Fruit fly (Drosophila melanogaster) whole organism, embryonic: Measurements from ENCODE around the gene CG8119.

ENCODE experiments used
- Aef1 ChIP-seq: fragments of 200-800 bp; sonication (Bioruptor generic); IDR thresholded peaks from 3 replicates; pipeline ENCODE4 v1.3.6; 2022; ENCODE audit warnings: missing biosample characterization, missing genetic modification characterization
- Asciz ChIP-seq: fragments of 200-800 bp; sonication (Bioruptor generic); optimal IDR thresholded peaks from 2 replicates; lab custom pipeline; 2017; ENCODE audit warnings: missing biosample characterization, mild to moderate bottlenecking, missing genetic modification characterization, missing genetic modification reagents
- B-H2 ChIP-seq: fragments of 200-800 bp; sonication (Bioruptor generic); optimal IDR thresholded peaks from 2 replicates; lab custom pipeline; 2018; ENCODE audit warnings: missing biosample characterization, mild to moderate bottlenecking, missing genetic modification characterization
- CG10462 ChIP-seq: fragments of 200-800 bp; sonication (Bioruptor generic); optimal IDR thresholded peaks from 2 replicates; lab custom pipeline; 2016; ENCODE audit warnings: missing biosample characterization, missing genetic modification characterization
- CG11695 ChIP-seq: fragments of 200-800 bp; sonication (Bioruptor generic); IDR thresholded peaks from 3 replicates; pipeline ENCODE4 v1.3.6; 2022; ENCODE audit warnings: missing biosample characterization, missing genetic modification characterization
- CG12391 ChIP-seq: fragments of 200-800 bp; sonication (Bioruptor generic); optimal IDR thresholded peaks from 3 replicates; lab custom pipeline; 2018; ENCODE audit warnings: missing biosample characterization, mild to moderate bottlenecking, missing genetic modification characterization, moderate library complexity
- CG12744 ChIP-seq: fragments of 200-800 bp; sonication (Bioruptor generic); optimal IDR thresholded peaks from 2 replicates; lab custom pipeline; 2016; ENCODE audit warnings: missing biosample characterization, missing genetic modification characterization
- CG14860 ChIP-seq: fragments of 200-800 bp; sonication (Bioruptor generic); IDR thresholded peaks from 3 replicates; pipeline ENCODE4 v1.3.6; 2022; ENCODE audit warnings: missing biosample characterization, missing genetic modification characterization; ENCODE audit not compliant: partially characterized antibody
- CG15269 ChIP-seq: fragments of 200-800 bp; sonication (Bioruptor generic); optimal IDR thresholded peaks from 2 replicates; lab custom pipeline; 2018; ENCODE audit warnings: missing biosample characterization, mild to moderate bottlenecking, missing genetic modification characterization, moderate library complexity
- CG16779 ChIP-seq: fragments of 200-800 bp; sonication (Bioruptor generic); IDR thresholded peaks from 2 replicates; pipeline ENCODE4 v1.3.6; 2022; ENCODE audit warnings: missing biosample characterization, missing genetic modification characterization
- CG17385 ChIP-seq: fragments of 200-800 bp; sonication (Bioruptor generic); optimal IDR thresholded peaks from 3 replicates; lab custom pipeline; 2018; ENCODE audit warnings: missing biosample characterization, mild to moderate bottlenecking, missing genetic modification characterization
- CG1792 ChIP-seq: fragments of 200-800 bp; sonication (Bioruptor generic); optimal IDR thresholded peaks from 2 replicates; lab custom pipeline; 2016; ENCODE audit warnings: missing biosample characterization, missing genetic modification characterization
- CG18011 ChIP-seq: fragments of 200-800 bp; sonication (Bioruptor generic); optimal IDR thresholded peaks from 2 replicates; lab custom pipeline; 2017; ENCODE audit warnings: missing biosample characterization, missing genetic modification characterization, mild to moderate bottlenecking, moderate library complexity, missing genotype
- CG30403 ChIP-seq: fragments of 200-800 bp; sonication (Bioruptor generic); optimal IDR thresholded peaks from 3 replicates; lab custom pipeline; 2016; ENCODE audit warnings: missing biosample characterization, missing genetic modification characterization
- CG4424 ChIP-seq: fragments of 200-800 bp; sonication (Bioruptor generic); optimal IDR thresholded peaks from 3 replicates; lab custom pipeline; 2016; ENCODE audit warnings: missing biosample characterization, missing genetic modification characterization
- CG4730 ChIP-seq: fragments of 200-800 bp; sonication (Bioruptor generic); IDR thresholded peaks from 2 replicates; pipeline ENCODE4 v1.3.6; 2022; ENCODE audit warnings: missing biosample characterization, missing genetic modification characterization
- CG6689 ChIP-seq: fragments of 200-800 bp; sonication (Bioruptor generic); IDR thresholded peaks from 2 replicates; pipeline ENCODE4 v1.3.6; 2022; ENCODE audit warnings: missing biosample characterization, missing genetic modification characterization
- CG7987 ChIP-seq: fragments of 200-800 bp; sonication (Bioruptor generic); optimal IDR thresholded peaks from 2 replicates; lab custom pipeline; 2018; ENCODE audit warnings: missing biosample characterization, mild to moderate bottlenecking, missing genetic modification characterization, moderate library complexity
- CG8290 ChIP-seq, 3 experiments: fragments of 200-800 bp; sonication (Bioruptor generic); optimal IDR thresholded peaks; 2 replicates each; lab custom pipeline; 2016 to 2019; ENCODE audit warnings: missing biosample characterization in 3 of 3, missing genetic modification characterization in 3 of 3, mild to moderate bottlenecking in 2 of 3, moderate library complexity in 1 of 3
- CG8924 ChIP-seq: fragments of 200-800 bp; optimal IDR thresholded peaks from 3 replicates; lab custom pipeline; 2019; ENCODE audit warnings: missing biosample characterization, mild to moderate bottlenecking, missing genetic modification characterization, moderate library complexity
- CG9727 ChIP-seq: fragments of 200-800 bp; sonication (Bioruptor generic); optimal IDR thresholded peaks from 3 replicates; lab custom pipeline; 2017; ENCODE audit warnings: missing biosample characterization, mild to moderate bottlenecking, missing genetic modification characterization
- Dp ChIP-seq: fragments of 200-800 bp; sonication (Bioruptor generic); optimal IDR thresholded peaks from 2 replicates; lab custom pipeline; 2018; ENCODE audit warnings: missing biosample characterization, mild to moderate bottlenecking, missing genetic modification characterization, moderate library complexity
- Eip74EF ChIP-seq, 2 experiments: fragments of 200-800 bp in 1 of 2; fragments of >200 bp in 1 of 2; sonication (Bioruptor generic) in 1 of 2; optimal IDR thresholded peaks; 2 replicates each; lab custom pipeline; 2017 to 2019; ENCODE audit warnings: missing biosample characterization in 2 of 2, missing genetic modification characterization in 2 of 2, mild to moderate bottlenecking in 1 of 2, moderate library complexity in 1 of 2
- NFAT ChIP-seq: fragments of 200-800 bp; sonication (Bioruptor generic); IDR thresholded peaks from 2 replicates; pipeline ENCODE4 v1.3.6; 2022; ENCODE audit warnings: missing biosample characterization, missing genetic modification characterization
- Sox100B ChIP-seq: fragments of 200-800 bp; sonication (Bioruptor generic); optimal IDR thresholded peaks from 3 replicates; lab custom pipeline; 2018; ENCODE audit warnings: missing biosample characterization, mild to moderate bottlenecking, missing genetic modification characterization
- Spps ChIP-seq: fragments of 200-800 bp; sonication (Bioruptor generic); optimal IDR thresholded peaks from 2 replicates; lab custom pipeline; 2018; ENCODE audit warnings: missing biosample characterization, mild to moderate bottlenecking, missing genetic modification characterization
- Ssrp ChIP-seq: fragments of 200-800 bp; sonication (Bioruptor generic); optimal IDR thresholded peaks from 2 replicates; lab custom pipeline; 2018; ENCODE audit warnings: missing biosample characterization, mild to moderate bottlenecking, missing genetic modification characterization, moderate library complexity
- TFAM ChIP-seq: fragments of 200-800 bp; sonication (Bioruptor generic); optimal IDR thresholded peaks from 2 replicates; lab custom pipeline; 2017; ENCODE audit warnings: missing biosample characterization, missing genetic modification characterization, inconsistent platforms
- Trl ChIP-seq, 3 experiments: fragments of >200 bp in 2 of 3; fragments of 200-800 bp in 1 of 3; sonication (Bioruptor generic) in 1 of 3; optimal IDR thresholded peaks; 2 replicates in 1 of 3; 3 replicates in 2 of 3; lab custom pipeline; 2016 to 2017; ENCODE audit warnings: missing biosample characterization in 1 of 3, missing genetic modification characterization in 1 of 3
- ara ChIP-seq: fragments of 200-800 bp; sonication (Bioruptor generic); IDR thresholded peaks from 2 replicates; pipeline ENCODE4 v1.3.6; 2022; ENCODE audit warnings: missing biosample characterization, missing genetic modification characterization
- croc ChIP-seq: fragments of 200-800 bp; sonication (Bioruptor generic); conservative IDR thresholded peaks from 3 replicates; pipeline ENCODE4 v1.3.6; 2022; ENCODE audit warnings: missing biosample characterization, missing genetic modification characterization
- crp ChIP-seq, 2 experiments: fragments of 200-800 bp; sonication (Bioruptor generic); optimal IDR thresholded peaks; 2 replicates in 1 of 2; 3 replicates in 1 of 2; lab custom pipeline; 2017; ENCODE audit warnings: missing biosample characterization in 2 of 2, missing genetic modification characterization in 2 of 2, mild to moderate bottlenecking in 1 of 2, moderate library complexity in 1 of 2
- cwo ChIP-seq: fragments of 200-800 bp; sonication (Bioruptor generic); optimal IDR thresholded peaks from 3 replicates; lab custom pipeline; 2017; ENCODE audit warnings: missing biosample characterization, missing genetic modification characterization, mild to moderate bottlenecking, moderate library complexity, missing genetic modification reagents
- dati ChIP-seq: fragments of 200-800 bp; sonication (Bioruptor generic); IDR thresholded peaks from 2 replicates; pipeline ENCODE4 v1.3.6; 2022; ENCODE audit warnings: missing biosample characterization, missing genetic modification characterization
- ewg ChIP-seq: fragments of 200-800 bp; sonication (Bioruptor generic); optimal IDR thresholded peaks from 3 replicates; lab custom pipeline; 2017; ENCODE audit warnings: mild to moderate bottlenecking, missing biosample characterization, missing genetic modification reagents, missing genetic modification characterization
- gcm ChIP-seq: fragments of 200-800 bp; sonication (Bioruptor generic); optimal IDR thresholded peaks from 2 replicates; lab custom pipeline; 2019; ENCODE audit warnings: missing biosample characterization, mild to moderate bottlenecking, missing genetic modification characterization, moderate library complexity
- hb ChIP-seq: fragments of 200-800 bp; sonication (Bioruptor generic); IDR thresholded peaks from 3 replicates; pipeline ENCODE4 v1.3.6; 2022; ENCODE audit warnings: missing biosample characterization, missing genetic modification characterization; ENCODE audit not compliant: partially characterized antibody
- mam ChIP-seq: fragments of 200-800 bp; sonication (Bioruptor generic); optimal IDR thresholded peaks from 3 replicates; lab custom pipeline; 2016; ENCODE audit warnings: missing biosample characterization, missing genetic modification characterization
- mirr ChIP-seq: fragments of 200-800 bp; sonication (Bioruptor generic); optimal IDR thresholded peaks from 3 replicates; lab custom pipeline; 2018; ENCODE audit warnings: missing biosample characterization, mild to moderate bottlenecking, missing genetic modification characterization
- nau ChIP-seq: fragments of 200-800 bp; sonication (Bioruptor generic); optimal IDR thresholded peaks from 3 replicates; lab custom pipeline; 2017; ENCODE audit warnings: missing biosample characterization, mild to moderate bottlenecking, missing genetic modification characterization, missing genetic modification reagents
- nom ChIP-seq: fragments of 200-800 bp; sonication (Bioruptor generic); optimal IDR thresholded peaks from 2 replicates; lab custom pipeline; 2017; ENCODE audit warnings: missing biosample characterization, missing genetic modification characterization, mild to moderate bottlenecking, moderate library complexity, missing genetic modification reagents
- peb ChIP-seq: fragments of 200-800 bp; sonication (Bioruptor generic); IDR thresholded peaks from 2 replicates; pipeline ENCODE4 v1.3.6; 2022; ENCODE audit warnings: missing biosample characterization, missing genetic modification characterization
- psq ChIP-seq: fragments of 200-800 bp; sonication (Bioruptor generic); optimal IDR thresholded peaks from 2 replicates; lab custom pipeline; 2017; ENCODE audit warnings: missing biosample characterization, missing genetic modification characterization
- sd ChIP-seq: fragments of 200-800 bp; sonication (Bioruptor generic); optimal IDR thresholded peaks from 3 replicates; lab custom pipeline; 2018; ENCODE audit warnings: missing biosample characterization, mild to moderate bottlenecking, missing genetic modification characterization, moderate library complexity
- sim ChIP-seq: fragments of 200-800 bp; sonication (Bioruptor generic); IDR thresholded peaks from 2 replicates; pipeline ENCODE4 v1.3.6; 2022; ENCODE audit warnings: missing biosample characterization, missing genetic modification characterization
- trh ChIP-seq: fragments of 200-800 bp; sonication (Bioruptor generic); optimal IDR thresholded peaks from 2 replicates; lab custom pipeline; 2016; ENCODE audit warnings: missing biosample characterization, missing genetic modification characterization
- twi ChIP-seq: fragments of 200-800 bp; optimal IDR thresholded peaks from 2 replicates; lab custom pipeline; 2019; ENCODE audit warnings: missing biosample characterization, mild to moderate bottlenecking, missing genetic modification characterization, moderate library complexity
- usp ChIP-seq: fragments of >200 bp; optimal IDR thresholded peaks from 2 replicates; lab custom pipeline; 2017; ENCODE audit warnings: missing biosample characterization, missing genetic modification characterization

CG8119 gene

DNA sequence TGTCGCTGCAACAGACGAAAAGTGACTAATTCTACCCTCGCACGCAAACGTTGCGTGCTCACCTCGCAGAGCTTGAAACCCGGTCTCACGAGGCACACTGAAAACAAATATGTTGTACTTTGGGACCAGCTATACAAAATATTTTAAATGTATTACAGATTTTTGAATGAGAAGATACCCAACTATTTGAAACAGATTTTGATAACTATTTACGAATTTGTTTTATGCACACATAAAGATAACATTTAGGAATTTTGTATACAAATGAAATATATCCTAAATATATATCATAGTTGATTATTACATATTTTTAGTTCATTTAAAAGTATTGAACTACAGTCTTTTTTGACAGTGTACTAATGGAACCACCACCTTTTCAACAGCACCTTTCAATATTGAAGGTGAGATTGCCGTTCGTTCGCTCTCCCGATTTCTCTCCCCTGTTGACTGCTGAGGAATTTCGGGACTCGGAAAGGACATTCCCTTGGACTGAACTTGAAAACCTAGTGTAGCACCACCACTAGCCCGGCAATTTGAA lies 8.7 kb downstream of the CG8119 start, which contains the start of gene CG15646 (continued):
- TF ChIP-seq psq (GFP tag; lab: Kevin White, UChicago): no peak
- TF ChIP-seq Eip74EF (GFP tag; optimal IDR thresholded peaks at IDR 0.05; lab: Kevin White, UChicago): no peak
- TF ChIP-seq croc: peak; percentile 75
- TF ChIP-seq Asciz (GFP tag; lab: Kevin White, UChicago): peak; percentile 43
- TF ChIP-seq nom (GFP tag; lab: Kevin White, UChicago): peak; percentile 45
- 0 out of 2 replicates have a peak, but pooled peaks have one; percentile 12 for TF ChIP-seq CG4730 (GFP tag; lab: Robert Waterston, UW)
- peak; percentile 92 for TF ChIP-seq CG9727
- TF ChIP-seq B-H2: no peak
- TF ChIP-seq Aef1: no peak
- peak; percentile 62; the same call in 1 of the 3 replicates for TF ChIP-seq CG11695 (GFP tag; lab: Robert Waterston, UW)
- TF ChIP-seq CG10462 (GFP tag; lab: Kevin White, UChicago): peak; percentile 49
- TF ChIP-seq trh (GFP tag; lab: Kevin White, UChicago): peak; percentile 15
- TF ChIP-seq hb: no peak
- no peak for TF ChIP-seq mirr (GFP tag; lab: Kevin White, UChicago)
- no peak for TF ChIP-seq CG18011 (GFP tag; lab: Kevin White, UChicago)
- peak; percentile 70 for TF ChIP-seq CG30403 (GFP tag; lab: Kevin White, UChicago)
- TF ChIP-seq CG1792 (GFP tag; lab: Kevin White, UChicago): no peak
- TF ChIP-seq twi (tag; lab: Kevin White, UChicago): peak; percentile 71
- TF ChIP-seq sim: peak; percentile 77
- TF ChIP-seq Spps: peak; percentile 78
- TF ChIP-seq CG7987 (GFP tag; lab: Kevin White, UChicago): no peak
- TF ChIP-seq crp (GFP tag; optimal IDR thresholded peaks at IDR 0.05; lab: Kevin White, UChicago): no peak
- TF ChIP-seq CG16779 (GFP tag; lab: Robert Waterston, UW): no peak
- no peak for TF ChIP-seq mam
- no peak for TF ChIP-seq cwo (GFP tag; lab: Kevin White, UChicago)
- TF ChIP-seq nau (GFP tag; lab: Kevin White, UChicago): no peak
- TF ChIP-seq CG8924 (tag; lab: Kevin White, UChicago): peak; percentile 88
- peak; percentile 14 for TF ChIP-seq TFAM (GFP tag; lab: Kevin White, UChicago)
- no peak for TF ChIP-seq CG14860 (GFP tag; lab: Robert Waterston, UW)
- TF ChIP-seq Sox100B (GFP tag; lab: Kevin White, UChicago): peak; percentile 74
- no peak for TF ChIP-seq Dp (GFP tag; lab: Kevin White, UChicago)
- peak; percentile 83 for TF ChIP-seq ara (GFP tag; lab: Robert Waterston, UW)
- TF ChIP-seq sd (tag; lab: Kevin White, UChicago): peak; percentile 62
- TF ChIP-seq CG12391 (tag; lab: Kevin White, UChicago): peak; percentile 87
- 0 out of 2 replicates have a peak, but pooled peaks have one; percentile 6 for TF ChIP-seq NFAT (GFP tag; lab: Robert Waterston, UW)
- peak; percentile 47; the same call in 1 of the 2 replicates for TF ChIP-seq peb (GFP tag; lab: Robert Waterston, UW)
- TF ChIP-seq CG12744: no peak
- TF ChIP-seq CG17385 (GFP tag; lab: Kevin White, UChicago): peak; percentile 53
- peak; percentile 47 for TF ChIP-seq ewg (GFP tag; lab: Kevin White, UChicago)
- peak in 1 of 2 experiments; percentile 10 for TF ChIP-seq Trl (optimal IDR thresholded peaks at IDR 0.05; lab: Kevin White, UChicago)
- TF ChIP-seq Trl (GFP tag; optimal IDR thresholded peaks at IDR 0.05; lab: Kevin White, UChicago): no peak
- no peak for TF ChIP-seq usp (GFP tag; lab: Kevin White, UChicago)
- TF ChIP-seq dati (GFP tag; lab: Robert Waterston, UW): no peak
- TF ChIP-seq CG15269 (tag; lab: Kevin White, UChicago): no peak
- TF ChIP-seq CG6689: peak; percentile 84
- peak; percentile 84 for TF ChIP-seq Ssrp (tag; lab: Kevin White, UChicago)
- peak; percentile 78 for TF ChIP-seq CG4424 (GFP tag; lab: Kevin White, UChicago)
- peak; percentile 82 for TF ChIP-seq gcm (GFP tag; lab: Kevin White, UChicago)
- TF ChIP-seq CG8290 (GFP tag; optimal IDR thresholded peaks at IDR 0.05; lab: Kevin White, UChicago): peak; percentile 69
- peak in 1 of 2 experiments; percentile 39 for TF ChIP-seq CG8290 (tag; optimal IDR thresholded peaks at IDR 0.05; lab: Kevin White, UChicago)
